Fruit fly (Drosophila melanogaster): ENCODE results near the gene Rpp14a.

The Rpp14a gene

DNA sequence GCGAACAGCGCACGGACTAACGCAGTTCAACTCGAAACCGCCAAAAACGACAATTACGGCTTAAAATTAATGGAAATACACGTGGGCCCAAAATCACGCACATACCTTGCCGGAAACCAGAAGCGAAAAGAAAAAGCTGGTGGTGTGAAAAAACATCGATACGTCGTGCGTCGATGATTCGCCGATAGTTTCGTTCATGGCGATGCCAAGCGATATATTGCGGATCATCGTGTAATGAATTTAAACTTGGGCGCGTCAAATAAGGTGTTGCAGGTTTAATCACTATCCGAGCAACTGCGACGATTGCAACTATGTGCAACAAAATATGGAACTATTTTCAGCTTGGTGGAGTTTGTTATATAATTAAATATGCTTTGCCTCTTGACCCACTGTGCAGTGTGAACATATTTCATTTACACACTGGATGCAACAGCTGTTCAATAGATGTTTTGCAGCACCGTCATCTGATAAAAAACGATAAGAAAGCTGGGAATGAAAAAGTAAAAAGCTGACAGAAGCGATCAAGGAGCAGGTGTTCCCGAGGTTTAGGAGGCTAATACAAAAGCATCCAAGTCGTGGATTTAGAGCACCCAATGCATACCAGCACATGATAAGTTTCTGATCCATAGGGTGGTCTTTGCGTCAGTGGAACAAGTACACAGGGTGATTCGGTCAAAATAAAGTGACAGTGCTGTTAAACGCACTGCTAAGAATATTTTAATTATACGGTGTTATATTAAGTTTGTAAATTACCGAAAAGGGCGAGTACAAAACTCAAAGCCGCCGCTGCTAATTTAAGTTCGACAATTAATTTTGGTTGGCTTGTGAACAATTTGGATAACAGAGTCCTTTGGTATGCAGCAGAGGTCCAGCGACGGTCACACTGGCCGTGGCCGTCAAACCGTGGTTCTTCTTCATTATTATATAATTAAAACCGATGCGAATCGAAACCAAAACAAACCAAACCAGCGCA, 10.3 kb upstream of the Rpp14a start, which contains the start of the genes RpL32 and CG7943:
RpL32 (minus strand) TSS at position 133 of the 973 bp plus-strand sequence.
CG7943 (plus strand) TSS at position 442 of the 973 bp plus-strand sequence.
- TF ChIP-seq CG5204 (GFP tag; optimal IDR thresholded peaks at IDR 0.05): no peak
- peak; percentile 99 for TF ChIP-seq Hr96 (GFP tag; optimal IDR thresholded peaks at IDR 0.05)
- TF ChIP-seq CG7045 (GFP tag; optimal IDR thresholded peaks at IDR 0.05): peak; percentile 93
- peak; percentile 94 for TF ChIP-seq CG12768 (GFP tag; optimal IDR thresholded peaks at IDR 0.05)
- TF ChIP-seq cnc (optimal IDR thresholded peaks at IDR 0.05): no peak
- TF ChIP-seq Crg-1 (GFP tag; optimal IDR thresholded peaks at IDR 0.05): peak; percentile 97
- TF ChIP-seq cic (GFP tag; optimal IDR thresholded peaks at IDR 0.05): peak; percentile 62
- TF ChIP-seq tj (GFP tag; optimal IDR thresholded peaks at IDR 0.05): peak; percentile 85
- TF ChIP-seq ovo (GFP tag; optimal IDR thresholded peaks at IDR 0.05): peak; percentile 96
- no peak for TF ChIP-seq kay (GFP tag; ENCODE audit: borderline replicate concordance)
- peak; percentile 87 for TF ChIP-seq CG33017 (tag; optimal IDR thresholded peaks at IDR 0.05)
- TF ChIP-seq CG11617 (GFP tag; optimal IDR thresholded peaks at IDR 0.05): peak; percentile 97
- peak; percentile 94 for TF ChIP-seq CG7101 (tag; optimal IDR thresholded peaks at IDR 0.05)
- peak; percentile 95 for TF ChIP-seq Mnt (GFP tag; optimal IDR thresholded peaks at IDR 0.05)
- TF ChIP-seq pad (GFP tag; optimal IDR thresholded peaks at IDR 0.05): peak; percentile 86
- peak; percentile 97 for TF ChIP-seq bab1 (GFP tag; optimal IDR thresholded peaks at IDR 0.05)
- TF ChIP-seq CG14711 (tag; optimal IDR thresholded peaks at IDR 0.05): peak; percentile 85
- peak; percentile 91 for TF ChIP-seq Clk (GFP tag; optimal IDR thresholded peaks at IDR 0.05)
- TF ChIP-seq CG1620 (GFP tag; optimal IDR thresholded peaks at IDR 0.05): peak; percentile 96
- TF ChIP-seq toe (GFP tag; optimal IDR thresholded peaks at IDR 0.05): peak; percentile 98

- no peak for TF ChIP-seq tj (GFP tag; optimal IDR thresholded peaks at IDR 0.05)
- TF ChIP-seq Hr96 (GFP tag; optimal IDR thresholded peaks at IDR 0.05): no peak
- no peak for TF ChIP-seq CG7045 (GFP tag; optimal IDR thresholded peaks at IDR 0.05)
- TF ChIP-seq CG33017 (tag; optimal IDR thresholded peaks at IDR 0.05): no peak
- no peak for TF ChIP-seq Crg-1 (GFP tag; optimal IDR thresholded peaks at IDR 0.05)
- no peak for TF ChIP-seq CG11617 (GFP tag; optimal IDR thresholded peaks at IDR 0.05)
- TF ChIP-seq toe (GFP tag; optimal IDR thresholded peaks at IDR 0.05): no peak
- no peak for TF ChIP-seq CG12768 (GFP tag; optimal IDR thresholded peaks at IDR 0.05)
- no peak for TF ChIP-seq CG7101 (tag; optimal IDR thresholded peaks at IDR 0.05)
- no peak for TF ChIP-seq pad (GFP tag; optimal IDR thresholded peaks at IDR 0.05)
- TF ChIP-seq cnc (optimal IDR thresholded peaks at IDR 0.05): no peak
- no peak for TF ChIP-seq CG14711 (tag; optimal IDR thresholded peaks at IDR 0.05)
- no peak for TF ChIP-seq kay (GFP tag; ENCODE audit: borderline replicate concordance)
Observed at dm6 chr3R:30050448-30050847, 6.2 kb upstream of the Rpp14a start.

DNA sequence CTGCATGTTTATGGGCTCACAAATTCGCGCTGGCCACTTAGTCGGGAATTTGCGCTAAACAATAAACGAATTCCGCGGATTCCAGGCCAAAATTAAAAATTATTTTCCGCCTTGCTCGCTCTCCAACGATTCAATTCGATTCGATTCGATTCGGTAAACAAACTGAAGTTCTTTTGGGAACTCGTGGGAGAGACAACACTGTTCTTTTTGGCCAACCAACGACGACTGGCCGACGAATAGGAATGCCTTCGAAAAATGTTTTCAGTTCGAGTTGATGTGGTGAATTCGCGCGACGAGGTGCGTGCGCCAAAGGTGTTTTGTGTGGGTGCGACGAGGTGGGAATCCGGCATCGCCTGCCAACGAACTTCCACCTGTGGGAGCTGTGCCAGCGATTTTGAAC, 4.7 kb upstream of the Rpp14a start, which contains the start of gene CG15528:
CG15528 (minus strand) TSS at position 180 of the 400 bp plus-strand sequence.
- no peak for TF ChIP-seq CG33017 (tag; optimal IDR thresholded peaks at IDR 0.05)
- TF ChIP-seq ovo (GFP tag; optimal IDR thresholded peaks at IDR 0.05): no peak
- TF ChIP-seq CG7101 (tag; optimal IDR thresholded peaks at IDR 0.05): no peak
- no peak for TF ChIP-seq pad (GFP tag; optimal IDR thresholded peaks at IDR 0.05)
- no peak for TF ChIP-seq bab1 (GFP tag; optimal IDR thresholded peaks at IDR 0.05)
- TF ChIP-seq toe (GFP tag; optimal IDR thresholded peaks at IDR 0.05): no peak
- no peak for TF ChIP-seq CG14711 (tag; optimal IDR thresholded peaks at IDR 0.05)
- no peak for TF ChIP-seq CG11617 (GFP tag; optimal IDR thresholded peaks at IDR 0.05)
- TF ChIP-seq Hr96 (GFP tag; optimal IDR thresholded peaks at IDR 0.05): no peak
- no peak for TF ChIP-seq CG1620 (GFP tag; optimal IDR thresholded peaks at IDR 0.05)
- TF ChIP-seq kay (GFP tag; ENCODE audit: borderline replicate concordance): no peak

DNA sequence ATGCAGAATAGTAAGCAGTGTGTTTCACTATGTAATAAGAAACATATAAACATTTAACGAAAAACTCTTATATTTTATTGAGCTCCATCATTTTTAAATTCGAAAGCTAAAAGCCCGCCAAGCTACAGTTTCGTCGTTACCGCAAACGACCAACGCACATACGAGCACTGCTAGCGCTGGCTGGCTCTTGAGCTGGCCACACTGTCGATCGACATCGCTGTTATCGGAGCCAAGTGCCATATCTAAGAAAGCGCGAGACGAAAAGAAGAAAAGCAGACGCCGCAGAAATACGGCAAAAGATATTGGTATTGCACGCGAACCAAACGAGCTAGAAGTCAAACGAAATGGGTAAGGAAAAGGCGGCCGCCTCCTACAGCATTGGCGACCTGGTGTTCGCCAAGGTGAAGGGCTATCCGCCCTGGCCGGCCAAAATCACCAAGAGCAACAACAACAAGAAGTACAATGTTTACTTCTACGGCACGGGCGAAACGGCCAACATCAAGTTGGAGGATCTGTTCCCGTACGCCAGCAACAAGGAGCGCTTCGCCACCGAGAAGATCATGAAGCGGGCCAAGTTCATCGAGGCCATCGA, 4.1 kb upstream of the Rpp14a start, which contains the start of gene Jasper:
Jasper (plus strand) TSS at position 60 of the 592 bp plus-strand sequence.
- TF ChIP-seq Hr96 (GFP tag; optimal IDR thresholded peaks at IDR 0.05): no peak
- TF ChIP-seq cic (GFP tag; optimal IDR thresholded peaks at IDR 0.05): peak; percentile 40
- TF ChIP-seq CG14711 (tag; optimal IDR thresholded peaks at IDR 0.05): no peak
- no peak for TF ChIP-seq CG11617 (GFP tag; optimal IDR thresholded peaks at IDR 0.05)
- peak; percentile 24 for TF ChIP-seq Mnt (GFP tag; optimal IDR thresholded peaks at IDR 0.05)
- TF ChIP-seq CG12768 (GFP tag; optimal IDR thresholded peaks at IDR 0.05): no peak
- TF ChIP-seq cnc (optimal IDR thresholded peaks at IDR 0.05): no peak
- TF ChIP-seq kay (GFP tag; ENCODE audit: borderline replicate concordance): no peak
- no peak for TF ChIP-seq CG7045 (GFP tag; optimal IDR thresholded peaks at IDR 0.05)
- no peak for TF ChIP-seq pad (GFP tag; optimal IDR thresholded peaks at IDR 0.05)
- peak; percentile 26 for TF ChIP-seq ovo (GFP tag; optimal IDR thresholded peaks at IDR 0.05)
- TF ChIP-seq Clk (GFP tag; optimal IDR thresholded peaks at IDR 0.05): no peak
- peak; percentile 43 for TF ChIP-seq CG7101 (tag; optimal IDR thresholded peaks at IDR 0.05)
- TF ChIP-seq CG5204 (GFP tag; optimal IDR thresholded peaks at IDR 0.05): no peak
- peak; percentile 46 for TF ChIP-seq CG1620 (GFP tag; optimal IDR thresholded peaks at IDR 0.05)
- no peak for TF ChIP-seq toe (GFP tag; optimal IDR thresholded peaks at IDR 0.05)
- TF ChIP-seq CG33017 (tag; optimal IDR thresholded peaks at IDR 0.05): no peak
- TF ChIP-seq bab1 (GFP tag; optimal IDR thresholded peaks at IDR 0.05): peak; percentile 71
- peak; percentile 80 for TF ChIP-seq tj (GFP tag; optimal IDR thresholded peaks at IDR 0.05)
- TF ChIP-seq Crg-1 (GFP tag; optimal IDR thresholded peaks at IDR 0.05): no peak

DNA sequence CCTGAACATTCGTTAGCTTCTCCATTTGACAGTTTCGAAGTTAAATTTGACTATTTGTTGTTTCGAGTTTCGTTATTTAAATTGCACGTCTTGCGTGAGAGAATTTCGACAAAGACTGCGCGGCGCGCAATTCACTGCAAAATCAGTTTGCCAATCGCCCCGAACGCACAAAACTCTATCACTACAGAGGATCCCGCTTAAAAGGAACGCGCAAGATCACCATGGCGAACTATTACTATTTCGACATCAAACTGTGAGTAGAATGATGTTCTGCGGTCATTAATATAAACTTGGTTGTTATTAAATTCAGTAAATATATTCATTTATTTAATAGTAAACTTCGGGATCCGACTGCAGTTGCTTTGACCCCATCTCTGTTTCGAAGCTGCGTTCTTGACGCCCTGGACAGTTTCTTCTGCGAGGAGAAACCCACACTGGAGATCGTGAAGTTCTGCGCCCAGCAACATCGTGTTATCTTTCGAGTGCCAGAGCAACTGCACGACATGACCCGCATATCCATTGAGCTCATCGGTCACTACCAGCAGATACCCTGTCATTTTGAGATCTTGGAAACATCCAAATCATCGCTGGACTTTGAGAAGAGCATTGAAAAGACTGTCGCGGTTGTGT, 629 bp upstream of the Rpp14a start, which contains the start of the genes Rpp14b and spn-A:
Rpp14b (plus strand) TSS at position 43 of the 630 bp plus-strand sequence.
spn-A (minus strand) TSS at position 123 of the 630 bp plus-strand sequence.
- TF ChIP-seq CG1620 (GFP tag; optimal IDR thresholded peaks at IDR 0.05) (peak; percentile 62), CG14711 (tag; optimal IDR thresholded peaks at IDR 0.05) (peak; percentile 22), CG11617 (GFP tag; optimal IDR thresholded peaks at IDR 0.05) (no peak), cnc (optimal IDR thresholded peaks at IDR 0.05) (no peak), kay (GFP tag; ENCODE audit: borderline replicate concordance) (no peak), CG12768 (GFP tag; optimal IDR thresholded peaks at IDR 0.05) (no peak), CG7101 (tag; optimal IDR thresholded peaks at IDR 0.05) (peak; percentile 42), tj (GFP tag; optimal IDR thresholded peaks at IDR 0.05) (no peak), bab1 (GFP tag; optimal IDR thresholded peaks at IDR 0.05) (peak; percentile 18)

Data from whole organism, adult.